Comparison of ENCODE assay signal across 4 fruit fly cellular contexts in the genomic region with DNA sequence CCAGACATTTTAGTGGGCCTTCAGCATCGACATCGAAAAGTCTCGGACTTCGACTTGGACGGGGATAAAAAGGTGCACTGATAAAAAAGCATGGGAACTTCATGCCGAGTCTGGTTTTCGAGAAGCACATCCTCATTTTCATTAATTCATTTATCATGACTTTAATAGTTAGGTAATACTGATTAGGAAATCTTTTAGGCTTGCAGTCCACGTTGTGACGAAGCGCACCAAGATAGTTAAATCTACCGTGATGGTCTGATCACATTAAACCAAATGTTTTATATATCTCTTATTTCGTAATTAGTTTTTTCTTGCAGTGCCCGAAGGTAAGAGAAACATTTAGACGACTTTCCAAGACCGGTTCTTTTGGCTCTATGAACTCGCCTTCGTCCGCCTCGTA.
TF ChIP-seq lines count a peak whose summit lies in the region.

No protein-coding gene starts in this region.

- no peak for TF ChIP-seq CTCF in whole organism, embryonic (GFP tag; optimal IDR thresholded peaks at IDR 0.05; lab: Kevin White, UChicago)

TF ChIP-seq in whole organism, embryonic, 481 proteins besides CTCF, POLR2A, EP300 and RAD21:
- TF ChIP-seq ems (GFP tag; optimal IDR thresholded peaks at IDR 0.05; lab: Kevin White, UChicago) (no peak), Ets65A (GFP tag; lab: Kevin White, UChicago) (peak; percentile 53), exex (tag; optimal IDR thresholded peaks at IDR 0.05; lab: Kevin White, UChicago) (no peak), nom (GFP tag; optimal IDR thresholded peaks at IDR 0.05; lab: Kevin White, UChicago) (peak; percentile 83), ap (GFP tag; IDR thresholded peaks at IDR 0.05; lab: Robert Waterston, UW) (no peak), az2 (GFP tag; optimal IDR thresholded peaks at IDR 0.05; lab: Kevin White, UChicago) (no peak), stwl (tag; optimal IDR thresholded peaks at IDR 0.05; lab: Kevin White, UChicago) (no peak), CG9797 (GFP tag; optimal IDR thresholded peaks at IDR 0.05; lab: Kevin White, UChicago) (no peak), sens (GFP tag; lab: Kevin White, UChicago) (peak; percentile 20), bsh (GFP tag; optimal IDR thresholded peaks at IDR 0.05; lab: Kevin White, UChicago) (peak in 1 of 2 experiments; percentile 79), Hsf (GFP tag; optimal IDR thresholded peaks at IDR 0.05; lab: Kevin White, UChicago) (no peak)

TF ChIP-seq in whole organism, prepupa, 60 proteins besides CTCF, POLR2A, EP300 and RAD21 (continues in another document):
- peak; percentile 53 for TF ChIP-seq CG15336 (GFP tag; IDR thresholded peaks at IDR 0.05; lab: Robert Waterston, UW)
- peak; percentile 74 for TF ChIP-seq fd59A (GFP tag; optimal IDR thresholded peaks at IDR 0.05; lab: Kevin White, UChicago)
- TF ChIP-seq CG16779 (tag; optimal IDR thresholded peaks at IDR 0.05; lab: Kevin White, UChicago), result peak; percentile 6
- TF ChIP-seq CG6163 (GFP tag; IDR thresholded peaks at IDR 0.05; lab: Robert Waterston, UW), result peak; percentile 62; the same call in 2 of the 3 replicates
- no peak for TF ChIP-seq Sox102F (GFP tag; optimal IDR thresholded peaks at IDR 0.05; lab: Kevin White, UChicago)
- peak; percentile 44 for TF ChIP-seq net (GFP tag; optimal IDR thresholded peaks at IDR 0.05; lab: Kevin White, UChicago)
- peak; percentile 81 to 85 for TF ChIP-seq ss (GFP tag; optimal IDR thresholded peaks at IDR 0.05; lab: Kevin White, UChicago)
- TF ChIP-seq Eip78C (GFP tag; lab: Kevin White, UChicago), result peak; percentile 91
- peak; percentile 66 for TF ChIP-seq CG9139 (GFP tag; optimal IDR thresholded peaks at IDR 0.05; lab: Kevin White, UChicago)
- TF ChIP-seq CG6276 (GFP tag; optimal IDR thresholded peaks at IDR 0.05; lab: Kevin White, UChicago), result peak; percentile 52
- no peak for TF ChIP-seq Sox15 (GFP tag; optimal IDR thresholded peaks at IDR 0.05; lab: Kevin White, UChicago)
- TF ChIP-seq CG11762 (GFP tag; optimal IDR thresholded peaks at IDR 0.05; lab: Kevin White, UChicago; ENCODE audit: insufficient read depth), result peak; percentile 38
- TF ChIP-seq lz (GFP tag; optimal IDR thresholded peaks at IDR 0.05; lab: Kevin White, UChicago), result no peak
- no peak for TF ChIP-seq vri (GFP tag; optimal IDR thresholded peaks at IDR 0.05; lab: Kevin White, UChicago)
- peak; percentile 71 for TF ChIP-seq CG10631 (GFP tag; optimal IDR thresholded peaks at IDR 0.05; lab: Kevin White, UChicago)
- no peak for TF ChIP-seq svp (GFP tag; lab: Kevin White, UChicago)
- TF ChIP-seq Smox (GFP tag; optimal IDR thresholded peaks at IDR 0.05; lab: Kevin White, UChicago), result no peak
- TF ChIP-seq CG8119 (GFP tag; IDR thresholded peaks at IDR 0.05; lab: Robert Waterston, UW), result peak; percentile 68
- TF ChIP-seq CG7368 (GFP tag; optimal IDR thresholded peaks at IDR 0.05; lab: Kevin White, UChicago), result peak; percentile 3
- peak; percentile 37 for TF ChIP-seq CG4318 (GFP tag; optimal IDR thresholded peaks at IDR 0.05; lab: Kevin White, UChicago)
- peak; percentile 64 for TF ChIP-seq achi (GFP tag; optimal IDR thresholded peaks at IDR 0.05; lab: Kevin White, UChicago)
- TF ChIP-seq Hr38 (GFP tag; optimal IDR thresholded peaks at IDR 0.05; lab: Kevin White, UChicago), result no peak
- peak; percentile 35 for TF ChIP-seq dac (GFP tag; optimal IDR thresholded peaks at IDR 0.05; lab: Kevin White, UChicago)
- peak; percentile 73 for TF ChIP-seq CG32006 (GFP tag; optimal IDR thresholded peaks at IDR 0.05; lab: Kevin White, UChicago)
- no peak for TF ChIP-seq CG11294 (GFP tag; IDR thresholded peaks at IDR 0.05; lab: Robert Waterston, UW)
- TF ChIP-seq Hr4 (GFP tag; optimal IDR thresholded peaks at IDR 0.05; lab: Kevin White, UChicago), result peak; percentile 37

TF ChIP-seq in whole organism, pupa, 21 proteins besides CTCF, POLR2A, EP300 and RAD21:
- peak; percentile 67 for TF ChIP-seq Pif1B (GFP tag; optimal IDR thresholded peaks at IDR 0.05; lab: Kevin White, UChicago)
- TF ChIP-seq rn (GFP tag; IDR thresholded peaks at IDR 0.05; lab: Robert Waterston, UW), result no peak
- TF ChIP-seq gl (tag; optimal IDR thresholded peaks at IDR 0.05; lab: Kevin White, UChicago), result peak; percentile 52
- TF ChIP-seq D1 (tag; optimal IDR thresholded peaks at IDR 0.05; lab: Kevin White, UChicago), result peak; percentile 37
- TF ChIP-seq CG10348 (GFP tag; IDR thresholded peaks at IDR 0.05; lab: Robert Waterston, UW), result no peak
- TF ChIP-seq CG14655 (GFP tag; optimal IDR thresholded peaks at IDR 0.05; lab: Kevin White, UChicago), result peak; percentile 85
- no peak for TF ChIP-seq Snoo (tag; optimal IDR thresholded peaks at IDR 0.05; lab: Kevin White, UChicago)
- peak; percentile 82 for TF ChIP-seq CG8301 (tag; optimal IDR thresholded peaks at IDR 0.05; lab: Kevin White, UChicago)
- TF ChIP-seq CG32121 (GFP tag; IDR thresholded peaks at IDR 0.05; lab: Robert Waterston, UW), result no peak
- peak; percentile 41 for TF ChIP-seq EcR (GFP tag; optimal IDR thresholded peaks at IDR 0.05; lab: Kevin White, UChicago)
- no peak; the same call in 1 of the 3 replicates for TF ChIP-seq CG4496 (GFP tag; IDR thresholded peaks at IDR 0.05; lab: Robert Waterston, UW)
- no peak for TF ChIP-seq Ets98B (GFP tag; IDR thresholded peaks at IDR 0.05; lab: Robert Waterston, UW)
- TF ChIP-seq Pif1A (GFP tag; optimal IDR thresholded peaks at IDR 0.05; lab: Kevin White, UChicago), result peak; percentile 66
- TF ChIP-seq CG9948 (tag; optimal IDR thresholded peaks at IDR 0.05; lab: Kevin White, UChicago), result peak; percentile 78
- TF ChIP-seq CG17806 (tag; optimal IDR thresholded peaks at IDR 0.05; lab: Kevin White, UChicago), result peak; percentile 71
- TF ChIP-seq CG8159 (tag; optimal IDR thresholded peaks at IDR 0.05; lab: Kevin White, UChicago), result peak; percentile 82
- TF ChIP-seq fd96Ca (GFP tag; IDR thresholded peaks at IDR 0.05; lab: Robert Waterston, UW), result peak; percentile 42; the same call in 1 of the 3 replicates
- TF ChIP-seq CG15710 (tag; optimal IDR thresholded peaks at IDR 0.05; lab: Kevin White, UChicago), result peak; percentile 81
- no peak for TF ChIP-seq CG12605 (GFP tag; IDR thresholded peaks at IDR 0.05; lab: Robert Waterston, UW)
- peak; percentile 59 for TF ChIP-seq CG13204 (GFP tag; optimal IDR thresholded peaks at IDR 0.05; lab: Kevin White, UChicago)
- TF ChIP-seq CG34367 (tag; optimal IDR thresholded peaks at IDR 0.05; lab: Kevin White, UChicago), result peak; percentile 73

TF ChIP-seq in whole organism, wandering third instar larva, 38 proteins besides CTCF, POLR2A, EP300 and RAD21:
- TF ChIP-seq h (GFP tag; optimal IDR thresholded peaks at IDR 0.05; lab: Kevin White, UChicago), result peak; percentile 3
- no peak for TF ChIP-seq dl (GFP tag; optimal IDR thresholded peaks at IDR 0.05; lab: Kevin White, UChicago; ENCODE audit: insufficient read depth in 1 of 2, partially characterized antibody in 2 of 2)
- peak; percentile 5 for TF ChIP-seq rgr (GFP tag; optimal IDR thresholded peaks at IDR 0.05; lab: Kevin White, UChicago)
- no peak for TF ChIP-seq brk (GFP tag; optimal IDR thresholded peaks at IDR 0.05; lab: Kevin White, UChicago)
- TF ChIP-seq CG9705 (GFP tag; optimal IDR thresholded peaks at IDR 0.05; lab: Kevin White, UChicago), result no peak
- no peak for TF ChIP-seq Jra (GFP tag; optimal IDR thresholded peaks at IDR 0.05; lab: Kevin White, UChicago)
- peak in 1 of 2 experiments; percentile 16 for TF ChIP-seq foxo (GFP tag; optimal IDR thresholded peaks at IDR 0.05; lab: Kevin White, UChicago)
- TF ChIP-seq ey (GFP tag; optimal IDR thresholded peaks at IDR 0.05; lab: Kevin White, UChicago), result no peak
- no peak for TF ChIP-seq Dfd (GFP tag; optimal IDR thresholded peaks at IDR 0.05; lab: Kevin White, UChicago)
- TF ChIP-seq dsf (GFP tag; optimal IDR thresholded peaks at IDR 0.05; lab: Kevin White, UChicago; ENCODE audit: borderline replicate concordance), result no peak
- TF ChIP-seq jim (GFP tag; optimal IDR thresholded peaks at IDR 0.05; lab: Kevin White, UChicago), result no peak
- no peak for TF ChIP-seq dmrt93B (GFP tag; optimal IDR thresholded peaks at IDR 0.05; lab: Kevin White, UChicago)
- no peak for TF ChIP-seq Sp1 (GFP tag; optimal IDR thresholded peaks at IDR 0.05; lab: Kevin White, UChicago)
- TF ChIP-seq Myc (optimal IDR thresholded peaks at IDR 0.05; lab: Kevin White, UChicago), result no peak
- TF ChIP-seq sage (GFP tag; optimal IDR thresholded peaks at IDR 0.05; lab: Kevin White, UChicago), result no peak
- no peak for TF ChIP-seq Hr83 (GFP tag; optimal IDR thresholded peaks at IDR 0.05; lab: Kevin White, UChicago; ENCODE audit: poor library complexity, severe bottlenecking)
- no peak for TF ChIP-seq CG32264 (GFP tag; optimal IDR thresholded peaks at IDR 0.05; lab: Kevin White, UChicago)
- TF ChIP-seq usp (GFP tag; optimal IDR thresholded peaks at IDR 0.05; lab: Kevin White, UChicago), result no peak
- TF ChIP-seq N (GFP tag; optimal IDR thresholded peaks at IDR 0.05; lab: Kevin White, UChicago), result no peak
- no peak for TF ChIP-seq tai (GFP tag; optimal IDR thresholded peaks at IDR 0.05; lab: Kevin White, UChicago)
- no peak for TF ChIP-seq woc (GFP tag; optimal IDR thresholded peaks at IDR 0.05; lab: Kevin White, UChicago)
- TF ChIP-seq lola (GFP tag; optimal IDR thresholded peaks at IDR 0.05; lab: Kevin White, UChicago), result no peak
- no peak for TF ChIP-seq Mio (GFP tag; optimal IDR thresholded peaks at IDR 0.05; lab: Kevin White, UChicago)
- no peak for TF ChIP-seq OdsH (GFP tag; optimal IDR thresholded peaks at IDR 0.05; lab: Kevin White, UChicago)
- no peak for TF ChIP-seq sv (GFP tag; optimal IDR thresholded peaks at IDR 0.05; lab: Kevin White, UChicago)
- TF ChIP-seq Hnf4 (GFP tag; optimal IDR thresholded peaks at IDR 0.05; lab: Kevin White, UChicago), result no peak
- no peak for TF ChIP-seq pan (optimal IDR thresholded peaks at IDR 0.05; lab: Kevin White, UChicago)
- no peak for TF ChIP-seq Hr78 (GFP tag; optimal IDR thresholded peaks at IDR 0.05; lab: Kevin White, UChicago)
- peak; percentile 5 for TF ChIP-seq fru (GFP tag; optimal IDR thresholded peaks at IDR 0.05; lab: Kevin White, UChicago)
- TF ChIP-seq Vsx2 (GFP tag; optimal IDR thresholded peaks at IDR 0.05; lab: Kevin White, UChicago; ENCODE audit: partially characterized antibody), result no peak
- TF ChIP-seq GATAd (GFP tag; optimal IDR thresholded peaks at IDR 0.05; lab: Kevin White, UChicago), result no peak
- TF ChIP-seq Rel (GFP tag; optimal IDR thresholded peaks at IDR 0.05; lab: Kevin White, UChicago), result no peak
- TF ChIP-seq Rel (tag; optimal IDR thresholded peaks at IDR 0.05; lab: Kevin White, UChicago), result no peak
TF ChIP-seq in whole organism, wandering third instar larva: peak in this region for 4.
